Fruit fly (Drosophila melanogaster): ENCODE results near the gene Set.

Set gene

DNA sequence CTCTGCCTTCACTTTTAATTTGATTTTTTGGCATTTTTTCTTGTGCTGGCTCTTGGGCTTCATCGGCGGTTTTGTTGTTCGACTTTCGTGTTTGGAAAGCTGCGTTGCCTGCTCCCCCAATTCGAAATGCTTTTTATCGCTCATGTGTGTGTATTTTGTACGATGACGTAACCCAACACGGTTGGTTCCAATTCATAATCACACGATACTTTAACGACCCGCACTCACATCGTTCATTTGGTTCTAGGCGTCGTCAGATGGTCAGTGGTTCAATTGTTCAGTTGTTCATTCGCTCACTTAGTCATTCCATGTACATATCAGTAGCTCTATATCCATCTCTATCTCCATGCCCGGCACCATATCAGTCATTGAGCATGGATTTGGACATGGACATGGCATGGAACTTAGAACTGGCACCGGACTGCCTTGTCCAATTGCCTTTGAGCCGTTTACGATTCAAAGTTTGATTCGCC, 30.6 kb downstream of the Set start (continued):
- TF ChIP-seq abd-A (tag; optimal IDR thresholded peaks at IDR 0.05) (no peak), sens (GFP tag) (peak; percentile 37), dpn (GFP tag; optimal IDR thresholded peaks at IDR 0.05) (no peak), seq (GFP tag; IDR thresholded peaks at IDR 0.05) (no peak), CG10462 (GFP tag; optimal IDR thresholded peaks at IDR 0.05) (no peak), chinmo (GFP tag; IDR thresholded peaks at IDR 0.05; ENCODE audit: partially characterized antibody) (0 out of 4 replicates have a peak, but pooled peaks have one; percentile 4), mirr (GFP tag; optimal IDR thresholded peaks at IDR 0.05) (peak; percentile 59), unc-4 (GFP tag; IDR thresholded peaks at IDR 0.05; ENCODE audit: partially characterized antibody) (no peak), CG30403 (GFP tag; optimal IDR thresholded peaks at IDR 0.05) (peak; percentile 15), CG33557 (GFP tag; optimal IDR thresholded peaks at IDR 0.05) (no peak), bbx (GFP tag; IDR thresholded peaks at IDR 0.05; ENCODE audit: partially characterized antibody) (peak; percentile 24; the same call in 1 of the 2 replicates), CG15514 (GFP tag; optimal IDR thresholded peaks at IDR 0.05) (peak; percentile 73), en (GFP tag; optimal IDR thresholded peaks at IDR 0.05) (no peak), corto (GFP tag; optimal IDR thresholded peaks at IDR 0.05) (no peak), gt (GFP tag; IDR thresholded peaks at IDR 0.05) (no peak), row (GFP tag; IDR thresholded peaks at IDR 0.05) (peak; percentile 3; the same call in 1 of the 3 replicates), CG4328 (GFP tag; optimal IDR thresholded peaks at IDR 0.05) (no peak), fru (optimal IDR thresholded peaks at IDR 0.05) (no peak), Eip74EF (GFP tag; optimal IDR thresholded peaks at IDR 0.05) (no peak), dan (GFP tag; IDR thresholded peaks at IDR 0.05) (no peak), CG2678 (tag; optimal IDR thresholded peaks at IDR 0.05) (no peak), NC2α (GFP tag; optimal IDR thresholded peaks at IDR 0.05) (no peak), CG16813 (GFP tag; IDR thresholded peaks at IDR 0.05; ENCODE audit: partially characterized antibody) (no peak), Deaf1 (tag; optimal IDR thresholded peaks at IDR 0.05) (no peak), CG13894 (tag; optimal IDR thresholded peaks at IDR 0.05) (peak; percentile 37), sisA (GFP tag; IDR thresholded peaks at IDR 0.05) (no peak), Vsx1 (GFP tag; optimal IDR thresholded peaks at IDR 0.05) (no peak), CG8281 (tag; optimal IDR thresholded peaks at IDR 0.05) (peak; percentile 100), Aef1 (GFP tag; IDR thresholded peaks at IDR 0.05) (no peak), CG16779 (GFP tag; IDR thresholded peaks at IDR 0.05) (no peak), ken (GFP tag; IDR thresholded peaks at IDR 0.05) (0 out of 3 replicates have a peak, but pooled peaks have one; percentile 12), CG4282 (GFP tag; optimal IDR thresholded peaks at IDR 0.05) (no peak), odd (GFP tag; optimal IDR thresholded peaks at IDR 0.05) (no peak), wek (GFP tag; optimal IDR thresholded peaks at IDR 0.05) (no peak)

DNA sequence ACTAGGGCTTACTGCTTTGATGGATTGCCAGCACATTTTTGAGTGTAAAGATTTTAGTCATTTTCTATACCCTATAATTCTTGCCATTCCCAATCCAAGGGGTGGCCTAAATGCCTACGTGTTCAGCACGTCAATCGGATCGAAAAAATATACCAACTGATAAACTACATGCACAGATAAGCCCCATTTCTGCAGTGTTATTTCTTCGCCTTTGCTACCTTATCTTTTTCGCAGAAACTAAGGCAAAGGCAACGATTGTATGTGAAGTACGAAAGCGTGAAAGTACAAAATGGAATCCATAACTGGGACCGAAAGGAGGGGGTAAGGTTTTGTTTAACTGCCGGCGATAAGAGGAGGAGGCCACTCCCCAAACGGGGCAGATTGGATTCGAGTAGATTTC, 34.6 kb downstream of the Set start:
- TF ChIP-seq CG12391 (tag; optimal IDR thresholded peaks at IDR 0.05) (no peak), chinmo (GFP tag; IDR thresholded peaks at IDR 0.05; ENCODE audit: partially characterized antibody) (peak; percentile 87; the same call in 3 of the 4 replicates), exex (tag; optimal IDR thresholded peaks at IDR 0.05) (peak; percentile 67), Fer1 (GFP tag; optimal IDR thresholded peaks at IDR 0.05) (peak; percentile 13), sug (tag; optimal IDR thresholded peaks at IDR 0.05) (peak; percentile 70), Med (GFP tag) (peak; percentile 64), mirr (GFP tag; optimal IDR thresholded peaks at IDR 0.05) (peak; percentile 15), CG4424 (GFP tag; optimal IDR thresholded peaks at IDR 0.05) (no peak), psq (GFP tag; optimal IDR thresholded peaks at IDR 0.05) (no peak), CG13287 (GFP tag; IDR thresholded peaks at IDR 0.05; ENCODE audit: partially characterized antibody) (0 out of 2 replicates have a peak, but pooled peaks have one; percentile 14), sqz (GFP tag; optimal IDR thresholded peaks at IDR 0.05) (no peak), nau (GFP tag; optimal IDR thresholded peaks at IDR 0.05) (no peak), cwo (GFP tag; optimal IDR thresholded peaks at IDR 0.05) (peak; percentile 12), wdn (GFP tag; IDR thresholded peaks at IDR 0.05) (0 out of 2 replicates have a peak, but pooled peaks have one; percentile 8), Doc2 (GFP tag; IDR thresholded peaks at IDR 0.05) (no peak), D19B (GFP tag; optimal IDR thresholded peaks at IDR 0.05) (peak; percentile 17), Lhr (GFP tag; optimal IDR thresholded peaks at IDR 0.05) (no peak), grn (GFP tag; optimal IDR thresholded peaks at IDR 0.05) (peak; percentile 27), CG34376 (GFP tag; optimal IDR thresholded peaks at IDR 0.05) (peak; percentile 44)

Measured in whole organism, embryonic.